Fruit fly (Drosophila melanogaster) Kc167 (cell line): ENCODE data around the gene CG31538.

Source experiments
- Myc ChIP-seq: fragments of >200 bp; optimal IDR thresholded peaks from 2 replicates; lab custom pipeline; 2017; ENCODE audit warnings: missing external identifiers
- Sin3A ChIP-seq: fragments of >200 bp; optimal IDR thresholded peaks from 2 replicates; lab custom pipeline; 2018; ENCODE audit warnings: missing external identifiers
- h ChIP-seq: fragments of >200 bp; optimal IDR thresholded peaks from 3 replicates; lab custom pipeline; 2018; ENCODE audit warnings: missing external identifiers
- insv ChIP-seq: fragments of >200 bp; optimal IDR thresholded peaks from 3 replicates; lab custom pipeline; 2018; ENCODE audit warnings: missing external identifiers
- psq ChIP-seq: fragments of >200 bp; optimal IDR thresholded peaks from 2 replicates; lab custom pipeline; 2017; ENCODE audit warnings: missing external identifiers
- ttk ChIP-seq: sonication (Bioruptor generic); optimal IDR thresholded peaks from 2 replicates; lab custom pipeline; 2017; ENCODE audit warnings: missing external identifiers

The CG31538 gene

DNA sequence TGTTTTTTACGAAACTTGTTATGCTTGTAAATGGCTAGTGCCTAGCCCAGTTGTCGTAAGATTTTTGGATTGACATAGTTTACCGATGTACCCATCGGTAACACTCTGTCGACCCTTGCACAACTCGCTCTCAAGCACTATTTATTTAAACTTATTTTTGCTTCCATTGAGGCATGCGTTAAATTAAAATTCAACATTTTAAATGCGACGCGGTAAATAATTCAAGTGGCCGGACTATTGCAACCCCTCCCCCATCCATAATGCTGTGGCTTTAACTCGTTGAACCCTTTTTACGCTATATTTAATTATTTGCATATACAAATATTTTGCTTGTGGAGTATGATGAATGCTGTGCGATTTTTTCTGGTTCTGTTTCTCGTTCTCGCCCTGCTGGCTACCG lies 28.3 kb downstream of the CG31538 start:
- no peak for TF ChIP-seq h (lab: Kevin White, UChicago)
- no peak for TF ChIP-seq Sin3A (lab: Kevin White, UChicago)
- no peak for TF ChIP-seq psq
- TF ChIP-seq Myc (lab: Kevin White, UChicago) = no peak
- TF ChIP-seq insv (lab: Kevin White, UChicago) = no peak
- no peak for TF ChIP-seq ttk (lab: Kevin White, UChicago)

DNA sequence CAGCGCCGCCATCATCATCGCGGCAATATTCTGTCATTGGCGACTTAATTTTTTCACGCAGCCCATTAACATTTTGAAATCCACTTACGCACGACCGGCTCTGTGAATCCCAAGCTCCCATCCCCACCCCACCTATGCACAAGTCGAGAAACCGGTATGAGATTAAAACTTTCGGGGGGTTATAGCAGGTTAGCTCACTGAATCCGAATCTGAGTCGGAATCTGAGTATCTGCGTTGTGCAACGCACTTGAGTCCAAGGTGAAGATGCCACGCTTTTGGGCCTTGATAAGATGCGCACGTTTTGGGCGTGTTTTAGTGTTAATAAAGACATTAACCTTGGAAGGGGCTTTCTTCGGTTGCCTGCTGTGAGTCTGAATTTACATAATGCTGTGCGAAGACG lies 30.7 kb downstream of the CG31538 start:
- TF ChIP-seq Myc (lab: Kevin White, UChicago) (no peak), h (lab: Kevin White, UChicago) (no peak)

DNA sequence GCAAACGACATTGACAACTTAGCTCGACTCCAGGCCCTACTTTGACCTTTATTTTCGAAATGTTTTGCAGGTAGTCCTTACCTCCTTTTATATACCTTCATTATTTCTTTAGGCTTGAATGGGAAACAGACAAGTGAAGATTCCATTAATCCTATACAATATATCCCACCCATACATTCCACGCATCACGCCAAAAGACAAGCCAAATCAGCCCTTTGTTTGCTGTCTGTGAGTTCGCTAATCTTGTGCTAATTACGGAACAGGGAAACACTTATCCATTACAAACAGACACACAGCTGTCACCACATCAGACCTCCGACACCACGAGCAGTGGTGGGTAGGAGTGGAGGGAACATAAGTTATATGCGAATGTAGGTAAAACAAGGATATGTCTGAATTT lies 36.9 kb downstream of the CG31538 start, which contains the start of gene CG33293:
CG33293 (minus strand) TSS at position 15 of the 400 bp plus-strand sequence.
- TF ChIP-seq Myc (lab: Kevin White, UChicago) = no peak
- no peak for TF ChIP-seq ttk (lab: Kevin White, UChicago)
- TF ChIP-seq h (lab: Kevin White, UChicago) = no peak
- no peak for TF ChIP-seq Sin3A (lab: Kevin White, UChicago)
- no peak for TF ChIP-seq psq
- no peak for TF ChIP-seq insv (lab: Kevin White, UChicago)

DNA sequence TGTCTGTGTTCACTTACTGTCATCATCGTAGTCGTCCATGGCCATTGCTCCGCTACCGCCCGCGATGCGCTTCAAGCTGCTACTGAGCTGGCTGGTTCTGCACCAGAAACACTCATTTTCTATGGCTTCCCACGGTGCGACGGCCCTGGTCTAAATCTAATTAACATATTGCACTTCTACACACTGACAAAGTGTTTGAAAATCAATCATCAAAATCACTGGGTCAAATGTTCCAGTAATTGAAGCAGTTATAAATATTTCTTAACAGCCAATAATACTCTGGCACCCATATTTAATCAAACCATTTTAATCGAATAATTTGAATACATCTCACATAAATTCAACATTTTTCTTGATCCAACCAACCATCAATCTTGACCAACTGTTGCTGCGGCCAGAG lies 40.4 kb downstream of the CG31538 start, which contains the start of gene rtp:
rtp (minus strand) TSS at position 101 of the 400 bp plus-strand sequence.
- no peak for TF ChIP-seq Sin3A (lab: Kevin White, UChicago)
- TF ChIP-seq ttk (lab: Kevin White, UChicago) = no peak
- no peak for TF ChIP-seq Myc (lab: Kevin White, UChicago)
- TF ChIP-seq insv (lab: Kevin White, UChicago) = no peak
- no peak for TF ChIP-seq psq
- no peak for TF ChIP-seq h (lab: Kevin White, UChicago)

DNA sequence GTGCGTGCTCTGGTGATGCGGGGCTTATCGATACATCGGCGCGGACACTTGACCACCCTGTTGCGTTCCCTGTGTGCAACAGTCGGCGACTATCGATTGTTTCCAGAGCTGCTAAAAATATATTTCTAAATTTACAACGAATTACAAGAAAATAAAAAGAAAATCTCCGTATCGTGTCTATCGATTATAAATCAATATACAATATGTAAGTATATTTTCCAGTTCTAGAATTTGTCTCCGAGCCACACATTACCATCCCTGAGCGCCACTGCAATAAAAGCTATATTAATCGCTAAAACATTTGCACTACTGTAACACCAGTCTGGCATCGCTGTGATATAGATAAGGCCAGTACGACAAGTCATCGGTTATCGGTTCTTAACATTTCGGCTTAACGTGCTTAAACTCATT lies 45.4 kb downstream of the CG31538 start, which contains the start of the genes Kat60 and Mms19:
Kat60 (minus strand) TSS at position 13 of the 411 bp plus-strand sequence.
Mms19 (plus strand) TSS at position 347 of the 411 bp plus-strand sequence.
- TF ChIP-seq Sin3A (lab: Kevin White, UChicago) = no peak
- TF ChIP-seq psq = no peak
- no peak for TF ChIP-seq h (lab: Kevin White, UChicago)
- no peak for TF ChIP-seq ttk (lab: Kevin White, UChicago)
- TF ChIP-seq insv (lab: Kevin White, UChicago) = no peak
- TF ChIP-seq Myc (lab: Kevin White, UChicago) = no peak

DNA sequence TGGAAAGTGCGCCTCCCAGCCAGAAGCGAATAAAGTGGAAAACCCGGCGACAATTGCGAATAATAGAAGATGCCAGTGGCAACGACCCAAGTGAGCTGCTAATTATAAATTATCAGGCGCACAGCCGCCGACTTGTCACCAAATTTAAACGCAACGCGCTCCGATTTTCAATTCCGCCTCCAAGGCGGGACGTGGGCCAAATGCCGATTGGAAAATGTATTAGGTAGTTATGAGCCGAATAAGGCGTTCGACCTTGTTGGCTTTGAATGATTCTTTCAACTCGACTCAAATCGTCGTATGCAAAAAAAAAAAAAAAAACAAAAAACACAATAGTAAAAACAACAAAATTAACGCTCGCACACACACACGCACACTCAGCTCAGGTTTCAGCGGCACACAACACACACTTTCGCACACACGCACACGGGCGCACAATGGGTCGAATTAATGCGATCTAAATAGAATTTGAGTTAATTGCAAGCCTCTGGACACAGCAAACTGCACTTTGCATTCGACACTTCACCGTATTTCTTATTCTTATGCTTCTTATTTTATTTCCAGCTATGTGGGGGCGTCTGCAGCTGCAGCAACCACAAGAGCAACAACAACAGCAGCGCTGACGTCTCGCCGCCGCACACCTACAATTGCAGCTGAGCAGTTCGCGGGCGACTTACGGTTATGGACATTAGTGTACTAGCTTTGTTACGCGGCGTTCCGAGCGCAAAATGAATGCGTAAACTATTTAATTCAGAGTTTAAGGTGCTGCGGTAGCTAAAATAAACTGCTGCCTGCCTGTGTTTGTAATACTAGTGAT lies 46.0 kb downstream of the CG31538 start:
- TF ChIP-seq Sin3A (lab: Kevin White, UChicago) (no peak), ttk (lab: Kevin White, UChicago) (no peak)

DNA sequence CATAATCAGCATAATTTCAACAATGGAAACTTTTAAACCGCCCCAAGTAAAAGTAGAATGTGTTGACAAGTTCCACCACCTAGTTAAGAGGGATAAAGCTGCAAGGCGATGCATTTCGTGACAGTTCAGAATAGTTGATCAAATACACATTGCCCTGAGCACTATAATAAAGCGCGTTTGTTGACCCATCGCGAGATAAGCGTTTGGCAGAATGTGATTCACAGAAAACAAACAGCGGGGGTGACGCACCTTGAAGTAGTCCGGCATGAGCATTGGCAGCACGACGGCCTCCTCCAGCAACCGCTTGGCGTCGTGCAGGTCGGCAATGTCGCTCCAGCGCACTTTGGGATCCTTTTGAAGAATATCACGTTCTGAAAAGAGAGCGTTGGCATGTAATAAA lies 48.2 kb downstream of the CG31538 start:
- TF ChIP-seq h (lab: Kevin White, UChicago) (no peak), psq (no peak), insv (lab: Kevin White, UChicago) (no peak), Myc (lab: Kevin White, UChicago) (no peak), Sin3A (lab: Kevin White, UChicago) (no peak), ttk (lab: Kevin White, UChicago) (no peak)

DNA sequence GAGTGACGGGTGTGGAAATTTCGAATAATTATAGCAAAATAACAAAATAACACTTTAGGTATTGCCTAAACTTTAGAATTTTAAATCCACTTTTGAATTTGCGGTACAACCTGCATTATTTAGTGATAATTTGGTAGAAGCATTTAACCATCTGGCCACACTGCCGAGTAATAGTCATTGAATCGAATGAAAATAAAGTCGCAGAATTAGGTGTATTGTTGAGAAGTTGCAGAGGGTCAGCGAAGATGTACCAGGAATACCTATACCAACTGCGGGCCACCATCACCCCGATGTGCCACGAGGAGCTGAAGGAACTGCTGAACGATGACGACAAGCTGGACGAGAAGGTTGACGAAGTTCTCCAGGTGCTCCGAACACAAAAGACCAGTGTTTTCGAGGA lies 51.6 kb downstream of the CG31538 start, which contains the start of gene Vps37B:
Vps37B (plus strand) TSS at position 134 of the 400 bp plus-strand sequence.
- no peak for TF ChIP-seq ttk (lab: Kevin White, UChicago)
- TF ChIP-seq Myc (lab: Kevin White, UChicago) = no peak
- no peak for TF ChIP-seq insv (lab: Kevin White, UChicago)
